Fruit fly (Drosophila melanogaster) whole organism, adult: ENCODE measurements around the gene corolla.
A peak's percentile ranks its signal among the peaks of the same experiment; 100 is the strongest.

ENCODE experiments used
- CG11617 ChIP-seq: fragments of 200-800 bp; sonication (Bioruptor generic); optimal IDR thresholded peaks from 2 replicates; lab custom pipeline; 2017; ENCODE audit warnings: mild to moderate bottlenecking, missing biosample characterization, missing genetic modification reagents, missing genetic modification characterization
- CG12768 ChIP-seq: fragments of 200-800 bp; sonication (Bioruptor generic); optimal IDR thresholded peaks from 2 replicates; lab custom pipeline; 2017; ENCODE audit warnings: missing biosample characterization, missing genetic modification characterization, mild to moderate bottlenecking, moderate library complexity, missing genetic modification reagents
- CG14711 ChIP-seq: fragments of 200-800 bp; sonication (Bioruptor generic); optimal IDR thresholded peaks from 2 replicates; lab custom pipeline; 2018; ENCODE audit warnings: missing biosample characterization, mild to moderate bottlenecking, missing genetic modification characterization, moderate library complexity
- CG1620 ChIP-seq: fragments of 200-800 bp; sonication (Bioruptor generic); optimal IDR thresholded peaks from 2 replicates; lab custom pipeline; 2016; ENCODE audit warnings: missing biosample characterization, missing genetic modification characterization
- CG33017 ChIP-seq: fragments of 200-800 bp; sonication (Bioruptor generic); optimal IDR thresholded peaks from 2 replicates; lab custom pipeline; 2018; ENCODE audit warnings: missing biosample characterization, mild to moderate bottlenecking, missing genetic modification characterization, moderate library complexity
- CG5204 ChIP-seq: fragments of 200-800 bp; sonication (Bioruptor generic); optimal IDR thresholded peaks from 2 replicates; lab custom pipeline; 2016; ENCODE audit warnings: missing biosample characterization, missing genetic modification characterization
- CG7045 ChIP-seq: fragments of 200-800 bp; sonication (Bioruptor generic); optimal IDR thresholded peaks from 2 replicates; lab custom pipeline; 2017; ENCODE audit warnings: missing biosample characterization, mild to moderate bottlenecking, missing genetic modification characterization
- CG7101 ChIP-seq: fragments of 200-800 bp; sonication (Bioruptor generic); optimal IDR thresholded peaks from 2 replicates; lab custom pipeline; 2018; ENCODE audit warnings: missing biosample characterization, mild to moderate bottlenecking, missing genetic modification characterization, moderate library complexity
- Clk ChIP-seq: fragments of 200-800 bp; sonication (Bioruptor generic); optimal IDR thresholded peaks from 2 replicates; lab custom pipeline; 2017; ENCODE audit warnings: missing biosample characterization, missing genetic modification characterization
- Crg-1 ChIP-seq: fragments of 200-800 bp; sonication (Bioruptor generic); optimal IDR thresholded peaks from 2 replicates; lab custom pipeline; 2016; ENCODE audit warnings: missing biosample characterization, missing genetic modification characterization
- Hr96 ChIP-seq: fragments of 200-800 bp; sonication (Bioruptor generic); optimal IDR thresholded peaks from 2 replicates; lab custom pipeline; 2016; ENCODE audit warnings: missing biosample characterization, missing genetic modification characterization
- Mnt ChIP-seq: fragments of 200-800 bp; sonication (Bioruptor generic); optimal IDR thresholded peaks from 2 replicates; lab custom pipeline; 2016; ENCODE audit warnings: missing biosample characterization, mild to moderate bottlenecking, missing genetic modification characterization
- bab1 ChIP-seq: fragments of 200-800 bp; sonication (Bioruptor generic); optimal IDR thresholded peaks from 3 replicates; lab custom pipeline; 2019; ENCODE audit warnings: missing biosample characterization, mild to moderate bottlenecking, missing genetic modification characterization, moderate library complexity
- cic ChIP-seq: fragments of 200-800 bp; sonication (Bioruptor generic); optimal IDR thresholded peaks from 2 replicates; lab custom pipeline; 2017; ENCODE audit warnings: missing biosample characterization, mild to moderate bottlenecking, missing genetic modification characterization, moderate library complexity
- cnc ChIP-seq, 2 experiments: fragments of >200 bp; optimal IDR thresholded peaks; 2 replicates each; lab custom pipeline; 2017
- kay ChIP-seq: fragments of 200-800 bp; sonication (Bioruptor generic); peaks from one replicate; lab custom pipeline; 2016; ENCODE audit warnings: missing biosample characterization, missing genetic modification characterization, borderline replicate concordance
- ovo ChIP-seq: fragments of 200-800 bp; sonication (Bioruptor generic); optimal IDR thresholded peaks from 2 replicates; lab custom pipeline; 2016; ENCODE audit warnings: missing biosample characterization, missing genetic modification characterization
- pad ChIP-seq: fragments of 200-800 bp; sonication (Bioruptor generic); optimal IDR thresholded peaks from 3 replicates; lab custom pipeline; 2017; ENCODE audit warnings: missing biosample characterization, missing genetic modification characterization, mild to moderate bottlenecking, moderate library complexity, missing genetic modification reagents
- tj ChIP-seq: fragments of 200-800 bp; sonication (Bioruptor generic); optimal IDR thresholded peaks from 3 replicates; lab custom pipeline; 2017; ENCODE audit warnings: missing biosample characterization, mild to moderate bottlenecking, missing genetic modification characterization, moderate library complexity
- toe ChIP-seq: fragments of 200-800 bp; sonication (Bioruptor generic); optimal IDR thresholded peaks from 2 replicates; lab custom pipeline; 2016; ENCODE audit warnings: missing biosample characterization, missing genetic modification characterization

corolla gene

DNA sequence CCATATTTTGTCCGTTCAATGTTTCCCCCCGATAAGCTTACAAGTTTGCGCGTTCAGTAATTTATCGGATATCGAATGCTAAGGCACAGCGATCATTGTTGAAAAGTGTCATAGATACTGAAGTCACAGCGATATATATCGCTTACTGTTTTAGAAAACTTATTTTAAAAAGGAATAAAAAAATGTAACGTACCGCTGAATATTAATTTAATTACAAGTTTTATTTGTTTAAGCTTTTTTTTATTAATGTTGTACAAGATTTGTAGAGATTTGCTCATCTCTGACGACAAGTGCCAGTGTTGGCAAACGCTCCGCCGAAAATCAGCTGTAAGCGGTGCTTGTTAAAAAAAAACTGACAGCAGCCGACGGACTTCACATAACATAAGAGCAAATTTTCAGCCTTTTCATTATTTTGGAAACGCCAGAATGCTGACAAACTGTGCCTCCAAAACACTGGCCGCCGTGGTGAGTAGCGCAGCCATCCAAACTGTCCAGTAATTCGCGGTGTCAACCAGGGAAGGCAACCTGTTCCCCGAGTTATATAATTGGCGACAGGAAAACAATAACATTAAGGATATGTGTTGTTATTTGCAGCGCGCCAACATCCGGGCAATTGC is at the start of gene corolla, which contains the start of gene ND-24:
Gene corolla (minus strand): TSS at position 52 of the 617 bp plus-strand sequence.
Gene ND-24 (plus strand): TSS at position 94 of the 617 bp plus-strand sequence.
- TF ChIP-seq CG7101 = peak; percentile 88
- no peak for TF ChIP-seq kay
- TF ChIP-seq CG33017 (tag; lab: Kevin White, UChicago) = peak; percentile 74
- TF ChIP-seq cnc (optimal IDR thresholded peaks at IDR 0.05; lab: Kevin White, UChicago) = no peak
- TF ChIP-seq tj (GFP tag; lab: Kevin White, UChicago) = peak; percentile 58
- peak; percentile 91 for TF ChIP-seq CG1620
- peak; percentile 81 for TF ChIP-seq CG14711 (tag; lab: Kevin White, UChicago)
- no peak for TF ChIP-seq CG5204 (GFP tag; lab: Kevin White, UChicago)
- TF ChIP-seq Crg-1 (GFP tag; lab: Kevin White, UChicago) = peak; percentile 81
- TF ChIP-seq Hr96 = no peak
- peak; percentile 10 for TF ChIP-seq cic (GFP tag; lab: Kevin White, UChicago)
- TF ChIP-seq CG11617 (GFP tag; lab: Kevin White, UChicago) = peak; percentile 84
- no peak for TF ChIP-seq toe (GFP tag; lab: Kevin White, UChicago)
- peak; percentile 92 for TF ChIP-seq bab1 (GFP tag; lab: Kevin White, UChicago)
- TF ChIP-seq CG7045 (GFP tag; lab: Kevin White, UChicago) = peak; percentile 19
- peak; percentile 41 for TF ChIP-seq Clk
- peak; percentile 86 for TF ChIP-seq Mnt (GFP tag; lab: Kevin White, UChicago)
- peak; percentile 70 for TF ChIP-seq ovo (GFP tag; lab: Kevin White, UChicago)
- TF ChIP-seq pad = peak; percentile 61
- TF ChIP-seq CG12768 = peak; percentile 56

DNA sequence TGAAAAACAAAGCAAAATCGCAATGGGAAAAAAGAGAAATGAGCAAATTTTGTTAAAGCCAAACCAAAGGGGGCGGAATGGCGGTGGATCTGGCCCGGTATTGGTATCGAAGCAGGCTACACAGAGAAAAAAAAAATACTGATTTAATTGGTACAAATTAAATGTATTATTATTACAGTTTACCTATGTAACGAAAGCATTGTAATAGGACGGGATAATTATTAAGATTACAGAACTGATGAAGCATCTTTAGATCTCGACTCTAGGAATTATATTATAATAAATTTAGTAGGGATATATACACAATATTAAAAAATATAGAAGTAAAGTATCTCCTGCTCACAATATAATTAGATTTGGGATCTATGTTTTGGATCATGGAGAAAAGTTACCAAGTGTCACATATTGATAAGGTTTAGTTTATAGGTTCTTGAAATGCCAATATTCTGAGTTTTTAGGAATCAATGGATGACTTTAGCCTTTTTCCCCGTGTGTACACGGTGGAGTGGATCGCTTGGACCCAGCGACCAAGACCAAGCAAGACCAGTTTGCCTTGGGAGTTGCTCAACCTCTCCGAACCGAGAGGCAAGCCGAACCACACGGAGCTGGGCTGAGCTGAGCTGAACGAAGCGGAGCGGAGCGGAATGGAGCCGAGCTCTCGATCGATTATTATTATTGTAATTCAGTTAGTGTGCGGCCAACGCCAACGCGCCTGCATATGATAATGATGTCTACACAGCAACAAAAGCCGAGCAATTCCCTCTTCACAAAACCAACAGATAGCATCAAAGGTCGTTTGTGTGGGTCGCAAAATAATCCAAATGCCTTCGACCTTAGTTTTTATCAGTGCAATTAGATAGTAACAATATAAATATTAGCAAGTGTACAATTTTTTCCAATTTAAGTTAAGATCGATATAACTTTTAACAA is 48.1 kb upstream of the corolla start:
- TF ChIP-seq CG1620 = no peak

- TF ChIP-seq CG33017 (tag; lab: Kevin White, UChicago) (no peak), bab1 (GFP tag; lab: Kevin White, UChicago) (no peak)
Observed at dm6 chrX:17677953-17678668, 46.3 kb upstream of the corolla start.

DNA sequence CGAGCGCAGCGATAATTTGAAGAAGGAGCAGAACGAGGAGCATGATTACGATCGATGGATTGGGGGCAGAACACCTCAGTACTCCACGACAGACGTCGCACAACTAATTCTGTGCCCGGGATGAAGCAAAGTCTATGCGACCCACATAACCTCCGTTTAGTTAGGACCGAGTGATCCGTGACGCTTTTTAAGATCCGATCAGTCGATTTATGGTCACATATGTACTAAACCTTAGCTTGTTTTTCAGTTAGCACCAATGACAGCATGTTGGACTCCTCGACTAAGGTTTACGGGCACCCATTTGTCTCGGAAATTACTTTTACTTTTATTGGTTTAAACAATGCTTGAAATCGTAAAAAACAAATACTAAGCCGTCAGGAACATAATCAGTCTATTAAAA is 39.9 kb upstream of the corolla start, which contains the start of gene CG12990:
Gene CG12990 (minus strand): TSS at position 101 of the 400 bp plus-strand sequence.
- TF ChIP-seq Mnt (GFP tag; lab: Kevin White, UChicago) = no peak
- TF ChIP-seq tj (GFP tag; lab: Kevin White, UChicago) = no peak
- TF ChIP-seq cnc (optimal IDR thresholded peaks at IDR 0.05; lab: Kevin White, UChicago) = no peak
- no peak for TF ChIP-seq toe (GFP tag; lab: Kevin White, UChicago)
- no peak for TF ChIP-seq CG7101
- no peak for TF ChIP-seq pad
- no peak for TF ChIP-seq CG7045 (GFP tag; lab: Kevin White, UChicago)
- no peak for TF ChIP-seq Clk
- TF ChIP-seq CG12768 = no peak
- TF ChIP-seq bab1 (GFP tag; lab: Kevin White, UChicago) = no peak
- no peak for TF ChIP-seq CG11617 (GFP tag; lab: Kevin White, UChicago)
- no peak for TF ChIP-seq Hr96
- TF ChIP-seq CG14711 (tag; lab: Kevin White, UChicago) = no peak
- TF ChIP-seq CG5204 (GFP tag; lab: Kevin White, UChicago) = no peak
- TF ChIP-seq Crg-1 (GFP tag; lab: Kevin White, UChicago) = no peak
- no peak for TF ChIP-seq cic (GFP tag; lab: Kevin White, UChicago)
- no peak for TF ChIP-seq kay
- TF ChIP-seq CG1620 = no peak
- TF ChIP-seq CG33017 (tag; lab: Kevin White, UChicago) = no peak

dm6 chrX:17659119-17659452 is 27.2 kb upstream of the corolla start:
- TF ChIP-seq CG11617 (GFP tag; lab: Kevin White, UChicago) = no peak
- no peak for TF ChIP-seq CG33017 (tag; lab: Kevin White, UChicago)
- TF ChIP-seq cnc (optimal IDR thresholded peaks at IDR 0.05; lab: Kevin White, UChicago) = no peak
- TF ChIP-seq cic (GFP tag; lab: Kevin White, UChicago) = no peak
- TF ChIP-seq Mnt (GFP tag; lab: Kevin White, UChicago) = no peak
- no peak for TF ChIP-seq CG14711 (tag; lab: Kevin White, UChicago)
- TF ChIP-seq ovo (GFP tag; lab: Kevin White, UChicago) = no peak
- no peak for TF ChIP-seq kay
- TF ChIP-seq Hr96 = no peak
